Worm (Caenorhabditis elegans): ENCODE data around the gene egl-15.

ce11 chrX:10976447-10977196 lies 39.6 kb upstream of the egl-15 start:
- no peak for TF ChIP-seq fkh-10 (GFP tag; optimal IDR thresholded peaks at IDR 0.05)
- no peak for TF ChIP-seq pha-4 (tag; optimal IDR thresholded peaks at IDR 0.05)
- no peak for TF ChIP-seq nhr-23 (tag; optimal IDR thresholded peaks at IDR 0.05)
- TF ChIP-seq nhr-237 (tag; optimal IDR thresholded peaks at IDR 0.05), result no peak
- TF ChIP-seq pqm-1 (tag; optimal IDR thresholded peaks at IDR 0.05), result no peak
- no peak for TF ChIP-seq ztf-11 (tag; optimal IDR thresholded peaks at IDR 0.05)

Measured in whole organism, L3 larva.